Fruit fly (Drosophila melanogaster) whole organism, embryonic: ENCODE data around the gene Ddc.

Experiments
- Abd-B ChIP-seq: fragments of 200-800 bp; sonication (Bioruptor generic); optimal IDR thresholded peaks from 2 replicates; lab custom pipeline; 2018; ENCODE audit warnings: missing biosample characterization, mild to moderate bottlenecking, missing genetic modification characterization, moderate library complexity
- BtbVII ChIP-seq: fragments of 200-800 bp; sonication (Bioruptor generic); optimal IDR thresholded peaks from 3 replicates; lab custom pipeline; 2017; ENCODE audit warnings: missing biosample characterization, mild to moderate bottlenecking, missing genetic modification characterization
- CG10321 ChIP-seq: fragments of 200-800 bp; sonication (Bioruptor generic); IDR thresholded peaks from 2 replicates; pipeline ENCODE4 v1.3.6; 2022; ENCODE audit warnings: missing biosample characterization, missing genetic modification characterization
- CG11398 ChIP-seq: fragments of 200-800 bp; sonication (Bioruptor generic); optimal IDR thresholded peaks from 2 replicates; lab custom pipeline; 2016; ENCODE audit warnings: missing biosample characterization, missing genetic modification characterization
- CG12299 ChIP-seq: fragments of 200-800 bp; sonication (Bioruptor generic); optimal IDR thresholded peaks from 2 replicates; lab custom pipeline; 2018; ENCODE audit warnings: missing biosample characterization, mild to moderate bottlenecking, missing genetic modification characterization
- CG12942 ChIP-seq: fragments of 200-800 bp; sonication (Bioruptor generic); optimal IDR thresholded peaks from 3 replicates; lab custom pipeline; 2016; ENCODE audit warnings: missing biosample characterization, missing genetic modification characterization
- CG13424 ChIP-seq: fragments of 200-800 bp; sonication (Bioruptor generic); optimal IDR thresholded peaks from 2 replicates; lab custom pipeline; 2019; ENCODE audit warnings: missing biosample characterization, mild to moderate bottlenecking, missing genetic modification characterization, moderate library complexity
- CG13894 ChIP-seq: fragments of 200-800 bp; sonication (Bioruptor generic); optimal IDR thresholded peaks from 3 replicates; lab custom pipeline; 2018; ENCODE audit warnings: missing biosample characterization, mild to moderate bottlenecking, missing genetic modification characterization, moderate library complexity
- CG14667 ChIP-seq: fragments of 200-800 bp; sonication (Bioruptor generic); IDR thresholded peaks from 2 replicates; pipeline ENCODE4 v1.3.6; 2022; ENCODE audit warnings: missing biosample characterization, missing genetic modification characterization
- CG14965 ChIP-seq: fragments of 200-800 bp; sonication (Bioruptor generic); optimal IDR thresholded peaks from 2 replicates; lab custom pipeline; 2016; ENCODE audit warnings: missing biosample characterization, missing genetic modification characterization, borderline replicate concordance
- CG15514 ChIP-seq: fragments of 200-800 bp; sonication (Bioruptor generic); optimal IDR thresholded peaks from 3 replicates; lab custom pipeline; 2017; ENCODE audit warnings: missing biosample characterization, missing genetic modification characterization, mild to moderate bottlenecking, moderate library complexity, missing genetic modification reagents
- CG15601 ChIP-seq: fragments of 200-800 bp; sonication (Bioruptor generic); optimal IDR thresholded peaks from 3 replicates; lab custom pipeline; 2019; ENCODE audit warnings: missing biosample characterization, mild to moderate bottlenecking, missing genetic modification characterization, moderate library complexity
- CG16813 ChIP-seq: fragments of 200-800 bp; sonication (Bioruptor generic); IDR thresholded peaks from 3 replicates; pipeline ENCODE4 v1.3.6; 2022; ENCODE audit warnings: missing biosample characterization, missing genetic modification characterization; ENCODE audit not compliant: partially characterized antibody
- CG16863 ChIP-seq: fragments of 200-800 bp; sonication (Bioruptor generic); optimal IDR thresholded peaks from 3 replicates; lab custom pipeline; 2016; ENCODE audit warnings: missing biosample characterization, missing genetic modification characterization
- CG17359 ChIP-seq: fragments of 200-800 bp; sonication (Bioruptor generic); optimal IDR thresholded peaks from 3 replicates; lab custom pipeline; 2018; ENCODE audit warnings: missing biosample characterization, mild to moderate bottlenecking, missing genetic modification characterization, moderate library complexity
- CG3163 ChIP-seq: fragments of 200-800 bp; sonication (Bioruptor generic); optimal IDR thresholded peaks from 3 replicates; lab custom pipeline; 2016; ENCODE audit warnings: missing biosample characterization, missing genetic modification characterization
- CG32772 ChIP-seq: fragments of 200-800 bp; sonication (Bioruptor generic); IDR thresholded peaks from 2 replicates; pipeline ENCODE4 v1.3.6; 2022; ENCODE audit warnings: missing biosample characterization, missing genetic modification characterization
- CG3407 ChIP-seq: fragments of 200-800 bp; sonication (Bioruptor generic); optimal IDR thresholded peaks from 2 replicates; lab custom pipeline; 2018; ENCODE audit warnings: missing biosample characterization, mild to moderate bottlenecking, missing genetic modification characterization
- CG42726 ChIP-seq: fragments of 200-800 bp; sonication (Bioruptor generic); IDR thresholded peaks from 2 replicates; pipeline ENCODE4 v1.3.6; 2022; ENCODE audit warnings: missing biosample characterization, missing genetic modification characterization; ENCODE audit not compliant: partially characterized antibody
- CG4328 ChIP-seq: fragments of 200-800 bp; sonication (Bioruptor generic); optimal IDR thresholded peaks from 3 replicates; lab custom pipeline; 2017; ENCODE audit warnings: missing biosample characterization, missing genetic modification reagents, missing genetic modification characterization
- CG4424 ChIP-seq: fragments of 200-800 bp; sonication (Bioruptor generic); optimal IDR thresholded peaks from 3 replicates; lab custom pipeline; 2016; ENCODE audit warnings: missing biosample characterization, missing genetic modification characterization
- CG4730 ChIP-seq: fragments of 200-800 bp; sonication (Bioruptor generic); IDR thresholded peaks from 2 replicates; pipeline ENCODE4 v1.3.6; 2022; ENCODE audit warnings: missing biosample characterization, missing genetic modification characterization
- CG4854 ChIP-seq: fragments of 200-800 bp; sonication (Bioruptor generic); optimal IDR thresholded peaks from 2 replicates; lab custom pipeline; 2016; ENCODE audit warnings: missing biosample characterization, missing genetic modification characterization, inconsistent platforms
- CG5953 ChIP-seq: fragments of 200-800 bp; sonication (Bioruptor generic); IDR thresholded peaks from 2 replicates; pipeline ENCODE4 v1.3.6; 2022; ENCODE audit warnings: missing biosample characterization, missing genetic modification characterization
- CG6175 ChIP-seq: fragments of 200-800 bp; sonication (Bioruptor generic); IDR thresholded peaks from 3 replicates; pipeline ENCODE4 v1.3.6; 2022; ENCODE audit warnings: missing biosample characterization, missing genetic modification characterization
- CG8290 ChIP-seq, 3 experiments: fragments of 200-800 bp; sonication (Bioruptor generic); optimal IDR thresholded peaks; 2 replicates each; lab custom pipeline; 2016 to 2019; ENCODE audit warnings: missing biosample characterization in 3 of 3, missing genetic modification characterization in 3 of 3, mild to moderate bottlenecking in 2 of 3, moderate library complexity in 1 of 3
- Camta ChIP-seq: fragments of 200-800 bp; sonication (Bioruptor generic); optimal IDR thresholded peaks from 2 replicates; lab custom pipeline; 2016; ENCODE audit warnings: missing biosample characterization, missing genetic modification characterization
- Chrac-16 ChIP-seq: fragments of 200-800 bp; sonication (Bioruptor generic); optimal IDR thresholded peaks from 3 replicates; lab custom pipeline; 2016; ENCODE audit warnings: missing biosample characterization, missing genetic modification characterization
- CrebB ChIP-seq: fragments of 200-800 bp; sonication (Bioruptor generic); optimal IDR thresholded peaks from 3 replicates; lab custom pipeline; 2018; ENCODE audit warnings: missing biosample characterization, mild to moderate bottlenecking, missing genetic modification characterization
- Dip2 ChIP-seq: fragments of 200-800 bp; sonication (Bioruptor generic); IDR thresholded peaks from 2 replicates; pipeline ENCODE4 v1.3.6; 2022; ENCODE audit warnings: missing biosample characterization, missing genetic modification characterization
- Dip3 ChIP-seq: fragments of 200-800 bp; sonication (Bioruptor generic); optimal IDR thresholded peaks from 3 replicates; lab custom pipeline; 2016; ENCODE audit warnings: missing biosample characterization, missing genetic modification characterization
- Sry-δ ChIP-seq: fragments of 200-800 bp; sonication (Bioruptor generic); optimal IDR thresholded peaks from 2 replicates; lab custom pipeline; 2016; ENCODE audit warnings: missing biosample characterization, missing genetic modification characterization
- amos ChIP-seq: fragments of 200-800 bp; sonication (Bioruptor generic); IDR thresholded peaks from 2 replicates; pipeline ENCODE4 v1.3.6; 2022; ENCODE audit warnings: missing biosample characterization, missing genetic modification characterization; ENCODE audit not compliant: partially characterized antibody
- crol ChIP-seq: fragments of 200-800 bp; sonication (Bioruptor generic); IDR thresholded peaks from 2 replicates; pipeline ENCODE4 v1.3.6; 2022; ENCODE audit warnings: missing biosample characterization, missing genetic modification characterization
- da ChIP-seq: fragments of 200-800 bp; sonication (Bioruptor generic); optimal IDR thresholded peaks from 2 replicates; lab custom pipeline; 2016; ENCODE audit warnings: missing biosample characterization, missing genetic modification characterization
- dm ChIP-seq: fragments of 200-800 bp; sonication (Bioruptor generic); optimal IDR thresholded peaks from 3 replicates; lab custom pipeline; 2016; ENCODE audit warnings: missing biosample characterization, missing genetic modification characterization
- dpn ChIP-seq, 2 experiments: fragments of 200-800 bp; sonication (Bioruptor generic); optimal IDR thresholded peaks; 3 replicates each; lab custom pipeline; 2016; ENCODE audit warnings: missing biosample characterization in 2 of 2, missing genetic modification characterization in 2 of 2
- hkb ChIP-seq, 2 experiments: fragments of 200-800 bp in 1 of 2; fragments of >200 bp in 1 of 2; sonication (Bioruptor generic) in 1 of 2; IDR thresholded peaks in 1 of 2; optimal IDR thresholded peaks in 1 of 2; 2 replicates each; pipeline versions ENCODE4 v1.3.6 to Lab custom; 2017 to 2022; ENCODE audit warnings: missing biosample characterization in 1 of 2, missing genetic modification characterization in 1 of 2
- jumu ChIP-seq: fragments of 200-800 bp; sonication (Bioruptor generic); optimal IDR thresholded peaks from 3 replicates; lab custom pipeline; 2016; ENCODE audit warnings: missing biosample characterization, missing genetic modification characterization
- lbe ChIP-seq: fragments of 200-800 bp; sonication (Bioruptor generic); optimal IDR thresholded peaks from 2 replicates; lab custom pipeline; 2016; ENCODE audit warnings: missing biosample characterization, mild to moderate bottlenecking, missing genetic modification characterization
- luna ChIP-seq: fragments of 200-800 bp; sonication (Bioruptor generic); optimal IDR thresholded peaks from 2 replicates; lab custom pipeline; 2016; ENCODE audit warnings: missing biosample characterization, missing genetic modification characterization
- nerfin-2 ChIP-seq: fragments of 200-800 bp; sonication (Bioruptor generic); IDR thresholded peaks from 2 replicates; pipeline ENCODE4 v1.3.6; 2022; ENCODE audit warnings: missing biosample characterization, missing genetic modification characterization; ENCODE audit not compliant: partially characterized antibody
- pan ChIP-seq, 4 experiments: fragments of >200 bp in 3 of 4; fragments of 200-800 bp in 1 of 4; sonication (Bioruptor generic) in 1 of 4; optimal IDR thresholded peaks in 3 of 4; IDR thresholded peaks in 1 of 4; 2 replicates each; pipeline versions ENCODE4 v1.3.6 to Lab custom; 2017 to 2022; ENCODE audit warnings: missing biosample characterization in 2 of 4, missing genetic modification characterization in 2 of 4, mixed read lengths in 1 of 4
- pb ChIP-seq: fragments of 200-800 bp; sonication (Bioruptor generic); optimal IDR thresholded peaks from 3 replicates; lab custom pipeline; 2016; ENCODE audit warnings: missing biosample characterization, missing genetic modification characterization
- psq ChIP-seq: fragments of 200-800 bp; sonication (Bioruptor generic); optimal IDR thresholded peaks from 2 replicates; lab custom pipeline; 2017; ENCODE audit warnings: missing biosample characterization, missing genetic modification characterization
- slou ChIP-seq: fragments of 200-800 bp; sonication (Bioruptor generic); optimal IDR thresholded peaks from 3 replicates; lab custom pipeline; 2016; ENCODE audit warnings: missing biosample characterization, missing genetic modification characterization
- sqz ChIP-seq: fragments of 200-800 bp; sonication (Bioruptor generic); optimal IDR thresholded peaks from 3 replicates; lab custom pipeline; 2018; ENCODE audit warnings: missing biosample characterization, mild to moderate bottlenecking, missing genetic modification characterization
- sug ChIP-seq: fragments of 200-800 bp; optimal IDR thresholded peaks from 2 replicates; lab custom pipeline; 2019; ENCODE audit warnings: missing biosample characterization, mild to moderate bottlenecking, missing genetic modification characterization, moderate library complexity
- zfh1 ChIP-seq: fragments of 200-800 bp; sonication (Bioruptor generic); IDR thresholded peaks from 3 replicates; pipeline ENCODE4 v1.3.6; 2022; ENCODE audit warnings: missing biosample characterization, missing genetic modification characterization

Ddc gene

dm6 chr2L:19161307-19161999, 41.3 kb upstream of the Ddc start (continued):
- TF ChIP-seq pb, result no peak
- peak; percentile 37 for TF ChIP-seq sqz (GFP tag; lab: Kevin White, UChicago)
- TF ChIP-seq CG13424 (tag; lab: Kevin White, UChicago), result no peak
- no peak for TF ChIP-seq CG4854 (GFP tag; lab: Kevin White, UChicago)
- no peak for TF ChIP-seq pan (optimal IDR thresholded peaks at IDR 0.05; lab: Kevin White, UChicago)
- TF ChIP-seq pan (GFP tag; optimal IDR thresholded peaks at IDR 0.05 in 1 of 2, IDR thresholded peaks at IDR 0.05 in 1 of 2), result no peak
- no peak for TF ChIP-seq CG15601 (tag; lab: Kevin White, UChicago)
- TF ChIP-seq Dip3 (GFP tag; lab: Kevin White, UChicago), result no peak
- TF ChIP-seq CG14667, result no peak
- no peak for TF ChIP-seq hkb (optimal IDR thresholded peaks at IDR 0.05; lab: Kevin White, UChicago)
- TF ChIP-seq hkb (GFP tag; IDR thresholded peaks at IDR 0.05; lab: Robert Waterston, UW), result no peak
- TF ChIP-seq Chrac-16 (GFP tag; lab: Kevin White, UChicago), result no peak
- TF ChIP-seq BtbVII (GFP tag; lab: Kevin White, UChicago), result no peak
- TF ChIP-seq crol (GFP tag; lab: Robert Waterston, UW), result peak; percentile 46
- TF ChIP-seq da, result no peak
- TF ChIP-seq CG11398 (GFP tag; lab: Kevin White, UChicago), result no peak
- TF ChIP-seq luna (GFP tag; lab: Kevin White, UChicago), result no peak
- TF ChIP-seq Camta (GFP tag; lab: Kevin White, UChicago), result no peak
- no peak for TF ChIP-seq CG32772 (GFP tag; lab: Robert Waterston, UW)
- TF ChIP-seq CG13894, result no peak
- no peak for TF ChIP-seq CG3163 (GFP tag; lab: Kevin White, UChicago)
- TF ChIP-seq CG6175 (GFP tag; lab: Robert Waterston, UW), result no peak
- no peak for TF ChIP-seq CG3407 (GFP tag; lab: Kevin White, UChicago)
- peak; percentile 50 for TF ChIP-seq psq (GFP tag; lab: Kevin White, UChicago)
- TF ChIP-seq CG10321 (GFP tag; lab: Robert Waterston, UW), result peak; percentile 27; the same call in 1 of the 2 replicates
- TF ChIP-seq sug (tag; lab: Kevin White, UChicago), result no peak
- TF ChIP-seq CG4328 (GFP tag; lab: Kevin White, UChicago), result no peak
- no peak for TF ChIP-seq jumu (GFP tag; lab: Kevin White, UChicago)
- no peak for TF ChIP-seq CG4424
- TF ChIP-seq slou, result no peak
- TF ChIP-seq dm (GFP tag; lab: Kevin White, UChicago), result no peak
- TF ChIP-seq nerfin-2 (GFP tag; lab: Robert Waterston, UW), result no peak
- no peak for TF ChIP-seq CG5953
- TF ChIP-seq lbe, result no peak
- TF ChIP-seq CG16813 (GFP tag; lab: Robert Waterston, UW), result 0 out of 3 replicates have a peak, but pooled peaks have one; percentile 16
- no peak for TF ChIP-seq CG8290 (GFP tag; optimal IDR thresholded peaks at IDR 0.05; lab: Kevin White, UChicago)
- TF ChIP-seq CG8290 (tag; optimal IDR thresholded peaks at IDR 0.05; lab: Kevin White, UChicago), result no peak
- no peak for TF ChIP-seq amos
- no peak for TF ChIP-seq dpn (GFP tag; optimal IDR thresholded peaks at IDR 0.05; lab: Kevin White, UChicago)
- no peak for TF ChIP-seq CG12942 (GFP tag; lab: Kevin White, UChicago)
- TF ChIP-seq CG17359 (tag; lab: Kevin White, UChicago), result peak; percentile 70
- TF ChIP-seq Dip2 (GFP tag; lab: Robert Waterston, UW), result no peak
- TF ChIP-seq Abd-B (GFP tag; lab: Kevin White, UChicago), result no peak
- no peak for TF ChIP-seq CG16863
- TF ChIP-seq CG4730 (GFP tag; lab: Robert Waterston, UW), result no peak
- no peak for TF ChIP-seq CG14965
- no peak for TF ChIP-seq CG12299
- TF ChIP-seq CG15514 (GFP tag; lab: Kevin White, UChicago), result no peak
- TF ChIP-seq CrebB, result no peak
- no peak for TF ChIP-seq CG42726 (GFP tag; lab: Robert Waterston, UW)
- TF ChIP-seq zfh1 (GFP tag; lab: Robert Waterston, UW), result no peak
- no peak for TF ChIP-seq Sry-δ (GFP tag; lab: Kevin White, UChicago)
